Fruit fly (Drosophila melanogaster) whole organism, embryonic: ENCODE results near the gene Snx27.

ENCODE experiments used
- ATbp ChIP-seq: fragments of 200-800 bp; sonication (Bioruptor generic); optimal IDR thresholded peaks from 2 replicates; lab custom pipeline; 2017; ENCODE audit warnings: missing biosample characterization, mild to moderate bottlenecking, missing genetic modification characterization, missing genetic modification reagents
- Awh ChIP-seq: fragments of 200-800 bp; sonication (Bioruptor generic); IDR thresholded peaks from 2 replicates; pipeline ENCODE4, ENCODE4 v1.3.6; 2022; ENCODE audit warnings: missing biosample characterization, missing genetic modification characterization
- Bgb ChIP-seq: fragments of 200-800 bp; sonication (Bioruptor generic); IDR thresholded peaks from 2 replicates; pipeline ENCODE4 v1.3.6; 2022; ENCODE audit warnings: missing biosample characterization, missing genetic modification characterization; ENCODE audit not compliant: partially characterized antibody
- CG10565 ChIP-seq: fragments of 200-800 bp; sonication (Bioruptor generic); optimal IDR thresholded peaks from 3 replicates; lab custom pipeline; 2016; ENCODE audit warnings: missing biosample characterization, mild to moderate bottlenecking, missing genetic modification characterization
- CG11085 ChIP-seq: fragments of 200-800 bp; sonication (Bioruptor generic); IDR thresholded peaks from 2 replicates; pipeline ENCODE4 v1.3.6; 2022; ENCODE audit warnings: missing biosample characterization, missing genetic modification characterization
- CG11695 ChIP-seq: fragments of 200-800 bp; sonication (Bioruptor generic); IDR thresholded peaks from 3 replicates; pipeline ENCODE4 v1.3.6; 2022; ENCODE audit warnings: missing biosample characterization, missing genetic modification characterization
- CG12219 ChIP-seq: fragments of 200-800 bp; sonication (Bioruptor generic); optimal IDR thresholded peaks from 3 replicates; lab custom pipeline; 2018; ENCODE audit warnings: missing biosample characterization, mild to moderate bottlenecking, missing genetic modification characterization
- CG14710 ChIP-seq: fragments of 200-800 bp; sonication (Bioruptor generic); optimal IDR thresholded peaks from 3 replicates; lab custom pipeline; 2019; ENCODE audit warnings: missing biosample characterization, mild to moderate bottlenecking, missing genetic modification characterization, moderate library complexity
- CG15696 ChIP-seq: fragments of 200-800 bp; sonication (Bioruptor generic); optimal IDR thresholded peaks from 2 replicates; lab custom pipeline; 2019; ENCODE audit warnings: missing biosample characterization, mild to moderate bottlenecking, missing genetic modification characterization, moderate library complexity
- CG1647 ChIP-seq: fragments of 200-800 bp; sonication (Bioruptor generic); optimal IDR thresholded peaks from 3 replicates; lab custom pipeline; 2016; ENCODE audit warnings: missing biosample characterization, missing genetic modification characterization
- CG17328 ChIP-seq: fragments of 200-800 bp; sonication (Bioruptor generic); IDR thresholded peaks from 2 replicates; pipeline ENCODE4 v1.3.6; 2022; ENCODE audit warnings: missing biosample characterization, missing genetic modification characterization
- CG18011 ChIP-seq: fragments of 200-800 bp; sonication (Bioruptor generic); optimal IDR thresholded peaks from 2 replicates; lab custom pipeline; 2017; ENCODE audit warnings: missing biosample characterization, missing genetic modification characterization, mild to moderate bottlenecking, moderate library complexity, missing genotype
- CG18599 ChIP-seq: fragments of 200-800 bp; sonication (Bioruptor generic); optimal IDR thresholded peaks from 3 replicates; lab custom pipeline; 2017; ENCODE audit warnings: missing biosample characterization, missing genetic modification characterization, mild to moderate bottlenecking, moderate library complexity, missing genetic modification reagents
- CG2678 ChIP-seq: fragments of 200-800 bp; sonication (Bioruptor generic); optimal IDR thresholded peaks from 3 replicates; lab custom pipeline; 2019; ENCODE audit warnings: missing biosample characterization, mild to moderate bottlenecking, missing genetic modification characterization, moderate library complexity
- CG3163 ChIP-seq: fragments of 200-800 bp; sonication (Bioruptor generic); optimal IDR thresholded peaks from 3 replicates; lab custom pipeline; 2016; ENCODE audit warnings: missing biosample characterization, missing genetic modification characterization
- CG8089 ChIP-seq: fragments of 200-800 bp; sonication (Bioruptor generic); optimal IDR thresholded peaks from 3 replicates; lab custom pipeline; 2016; ENCODE audit warnings: missing biosample characterization, missing genetic modification characterization
- CG8478 ChIP-seq: fragments of >200 bp; optimal IDR thresholded peaks from 2 replicates; lab custom pipeline; 2018
- CoRest ChIP-seq: fragments of 200-800 bp; sonication (Bioruptor generic); optimal IDR thresholded peaks from 3 replicates; lab custom pipeline; 2018; ENCODE audit warnings: missing biosample characterization, mild to moderate bottlenecking, missing genetic modification characterization, moderate library complexity
- E2f1 ChIP-seq: fragments of 200-800 bp; sonication (Bioruptor generic); IDR thresholded peaks from 2 replicates; pipeline ENCODE4 v1.3.6; 2022; ENCODE audit warnings: missing biosample characterization, missing genetic modification characterization
- H15 ChIP-seq: fragments of 200-800 bp; sonication (Bioruptor generic); IDR thresholded peaks from 3 replicates; pipeline ENCODE4 v1.3.6; 2022; ENCODE audit warnings: missing biosample characterization, missing genetic modification characterization
- Mes4 ChIP-seq: fragments of 200-800 bp; sonication (Bioruptor generic); optimal IDR thresholded peaks from 2 replicates; lab custom pipeline; 2016; ENCODE audit warnings: missing biosample characterization, missing genetic modification characterization
- Oli ChIP-seq: fragments of 200-800 bp; sonication (Bioruptor generic); optimal IDR thresholded peaks from 2 replicates; lab custom pipeline; 2018; ENCODE audit warnings: missing biosample characterization, mild to moderate bottlenecking, missing genetic modification characterization, moderate library complexity
- Sox102F ChIP-seq: fragments of 200-800 bp; sonication (Bioruptor generic); optimal IDR thresholded peaks from 2 replicates; lab custom pipeline; 2018; ENCODE audit warnings: missing biosample characterization, mild to moderate bottlenecking, missing genetic modification characterization, moderate library complexity
- Trl ChIP-seq, 3 experiments: fragments of >200 bp in 2 of 3; fragments of 200-800 bp in 1 of 3; sonication (Bioruptor generic) in 1 of 3; optimal IDR thresholded peaks; 2 replicates in 1 of 3; 3 replicates in 2 of 3; lab custom pipeline; 2016 to 2017; ENCODE audit warnings: missing biosample characterization in 1 of 3, missing genetic modification characterization in 1 of 3
- Xbp1 ChIP-seq: fragments of 200-800 bp; sonication (Bioruptor generic); optimal IDR thresholded peaks from 3 replicates; lab custom pipeline; 2016; ENCODE audit warnings: missing biosample characterization, mild to moderate bottlenecking, missing genetic modification characterization
- br ChIP-seq: fragments of >200 bp; optimal IDR thresholded peaks from 2 replicates; lab custom pipeline; 2017
- bsh ChIP-seq, 2 experiments: fragments of 200-800 bp; sonication (Bioruptor generic); optimal IDR thresholded peaks; 2 replicates each; lab custom pipeline; 2017 to 2018; ENCODE audit warnings: mild to moderate bottlenecking in 2 of 2, missing biosample characterization in 2 of 2, missing genetic modification characterization in 2 of 2, moderate library complexity in 1 of 2
- cas ChIP-seq: fragments of 200-800 bp; sonication (Bioruptor generic); IDR thresholded peaks from 2 replicates; pipeline ENCODE4 v1.3.6; 2022; ENCODE audit warnings: missing biosample characterization, missing genetic modification characterization
- emc ChIP-seq: fragments of 200-800 bp; sonication (Bioruptor generic); optimal IDR thresholded peaks from 2 replicates; lab custom pipeline; 2016; ENCODE audit warnings: missing biosample characterization, missing genetic modification characterization
- ems ChIP-seq: fragments of 200-800 bp; sonication (Bioruptor generic); optimal IDR thresholded peaks from 3 replicates; lab custom pipeline; 2016; ENCODE audit warnings: missing biosample characterization, missing genetic modification characterization
- en ChIP-seq: fragments of 200-800 bp; sonication (Bioruptor generic); optimal IDR thresholded peaks from 2 replicates; lab custom pipeline; 2016; ENCODE audit warnings: missing biosample characterization, missing genetic modification characterization
- fru ChIP-seq: fragments of >200 bp; optimal IDR thresholded peaks from 2 replicates; lab custom pipeline; 2017
- gfzf ChIP-seq: fragments of 200-800 bp; sonication (Bioruptor generic); optimal IDR thresholded peaks from 2 replicates; lab custom pipeline; 2016; ENCODE audit warnings: missing biosample characterization, mild to moderate bottlenecking, missing genetic modification characterization, moderate library complexity
- grau ChIP-seq: fragments of 200-800 bp; optimal IDR thresholded peaks from 3 replicates; lab custom pipeline; 2019; ENCODE audit warnings: missing biosample characterization, mild to moderate bottlenecking, missing genetic modification characterization, moderate library complexity
- grn ChIP-seq: fragments of 200-800 bp; sonication (Bioruptor generic); optimal IDR thresholded peaks from 3 replicates; lab custom pipeline; 2017; ENCODE audit warnings: missing biosample characterization, missing genetic modification characterization
- hbn ChIP-seq: fragments of 200-800 bp; sonication (Bioruptor generic); IDR thresholded peaks from 2 replicates; pipeline ENCODE4 v1.3.6; 2022; ENCODE audit warnings: missing biosample characterization, missing genetic modification characterization; ENCODE audit not compliant: partially characterized antibody
- inv ChIP-seq: fragments of 200-800 bp; sonication (Bioruptor generic); IDR thresholded peaks from 2 replicates; pipeline ENCODE4 v1.3.6; 2022; ENCODE audit warnings: missing biosample characterization, missing genetic modification characterization; ENCODE audit not compliant: partially characterized antibody
- klu ChIP-seq: fragments of 200-800 bp; sonication (Bioruptor generic); IDR thresholded peaks from 2 replicates; pipeline ENCODE4 v1.3.6; 2022; ENCODE audit warnings: missing biosample characterization, missing genetic modification characterization
- knrl ChIP-seq: fragments of 200-800 bp; sonication (Bioruptor generic); IDR thresholded peaks from 3 replicates; pipeline ENCODE4 v1.3.6; 2022; ENCODE audit warnings: missing biosample characterization, missing genetic modification characterization; ENCODE audit not compliant: partially characterized antibody
- mirr ChIP-seq: fragments of 200-800 bp; sonication (Bioruptor generic); optimal IDR thresholded peaks from 3 replicates; lab custom pipeline; 2018; ENCODE audit warnings: missing biosample characterization, mild to moderate bottlenecking, missing genetic modification characterization
- nerfin-2 ChIP-seq: fragments of 200-800 bp; sonication (Bioruptor generic); IDR thresholded peaks from 2 replicates; pipeline ENCODE4 v1.3.6; 2022; ENCODE audit warnings: missing biosample characterization, missing genetic modification characterization; ENCODE audit not compliant: partially characterized antibody
- pros ChIP-seq: fragments of 200-800 bp; sonication (Bioruptor generic); optimal IDR thresholded peaks from 3 replicates; lab custom pipeline; 2019; ENCODE audit warnings: missing biosample characterization, mild to moderate bottlenecking, missing genetic modification characterization, moderate library complexity
- rib ChIP-seq: fragments of 200-800 bp; sonication (Bioruptor generic); IDR thresholded peaks from 2 replicates; pipeline ENCODE4 v1.3.6; 2022; ENCODE audit warnings: missing biosample characterization, missing genetic modification characterization
- sens-2 ChIP-seq: fragments of 200-800 bp; sonication (Bioruptor generic); IDR thresholded peaks from 2 replicates; pipeline ENCODE4 v1.3.6; 2022; ENCODE audit warnings: missing biosample characterization, missing genetic modification characterization
- slbo ChIP-seq: fragments of 200-800 bp; sonication (Bioruptor generic); IDR thresholded peaks from 2 replicates; pipeline ENCODE4 v1.3.6; 2022; ENCODE audit warnings: missing biosample characterization, missing genetic modification characterization
- sob ChIP-seq: fragments of 200-800 bp; sonication (Bioruptor generic); IDR thresholded peaks from 2 replicates; pipeline ENCODE4 v1.3.6; 2022; ENCODE audit warnings: missing biosample characterization, missing genetic modification characterization
- tna ChIP-seq: fragments of 200-800 bp; sonication (Bioruptor generic); IDR thresholded peaks from 2 replicates; pipeline ENCODE4 v1.3.6; 2022; ENCODE audit warnings: missing biosample characterization, missing genetic modification characterization; ENCODE audit not compliant: partially characterized antibody
- ttk ChIP-seq: fragments of 200-800 bp; sonication (Bioruptor generic); IDR thresholded peaks from 2 replicates; pipeline ENCODE4 v2.1.2; 2022; ENCODE audit warnings: missing biosample characterization, missing genetic modification characterization
- unc-4 ChIP-seq: fragments of 200-800 bp; sonication (Bioruptor generic); IDR thresholded peaks from 2 replicates; pipeline ENCODE4 v1.3.6; 2022; ENCODE audit warnings: missing biosample characterization, missing genetic modification characterization; ENCODE audit not compliant: partially characterized antibody
- wor ChIP-seq: fragments of 200-800 bp; sonication (Bioruptor generic); IDR thresholded peaks from 2 replicates; pipeline ENCODE4 v1.3.6; 2022; ENCODE audit warnings: missing biosample characterization, missing genetic modification characterization
- zen2 ChIP-seq: fragments of 200-800 bp; sonication (Bioruptor generic); IDR thresholded peaks from 3 replicates; pipeline ENCODE4 v1.3.6; 2022; ENCODE audit warnings: missing biosample characterization, missing genetic modification characterization; ENCODE audit not compliant: partially characterized antibody

Gene Snx27

dm6 chrX:5705899-5706312 is 31.9 kb downstream of the Snx27 start (continued):
- TF ChIP-seq grn (GFP tag; lab: Kevin White, UChicago) (peak; percentile 66), Trl (optimal IDR thresholded peaks at IDR 0.05; lab: Kevin White, UChicago) (no peak), Trl (GFP tag; optimal IDR thresholded peaks at IDR 0.05; lab: Kevin White, UChicago) (peak; percentile 56), Xbp1 (GFP tag; lab: Kevin White, UChicago) (peak; percentile 76), H15 (GFP tag; lab: Robert Waterston, UW) (peak; percentile 88), CG2678 (peak; percentile 90), CG15696 (tag; lab: Kevin White, UChicago) (peak; percentile 44), Awh (GFP tag; lab: Robert Waterston, UW) (peak; percentile 93), CG1647 (GFP tag; lab: Kevin White, UChicago) (peak; percentile 68), br (lab: Kevin White, UChicago) (no peak), CG3163 (no peak), CoRest (tag; lab: Kevin White, UChicago) (peak; percentile 82), knrl (no peak), CG8478 (lab: Kevin White, UChicago) (no peak), inv (GFP tag; lab: Robert Waterston, UW) (no peak), sens-2 (GFP tag; lab: Robert Waterston, UW) (peak; percentile 42; the same call in 1 of the 2 replicates), tna (GFP tag; lab: Robert Waterston, UW) (no peak), grau (tag; lab: Kevin White, UChicago) (peak; percentile 81), Bgb (no peak), CG8089 (peak; percentile 13), CG18011 (GFP tag; lab: Kevin White, UChicago) (peak; percentile 38), Oli (tag; lab: Kevin White, UChicago) (peak; percentile 82), slbo (GFP tag; lab: Robert Waterston, UW) (peak; percentile 89), emc (peak; percentile 47), klu (GFP tag; lab: Robert Waterston, UW) (peak; percentile 90), ems (GFP tag; lab: Kevin White, UChicago) (peak; percentile 71), nerfin-2 (GFP tag; lab: Robert Waterston, UW) (no peak), wor (GFP tag; lab: Robert Waterston, UW) (peak; percentile 69), en (GFP tag; lab: Kevin White, UChicago) (no peak), Mes4 (no peak), bsh (GFP tag; optimal IDR thresholded peaks at IDR 0.05; lab: Kevin White, UChicago) (peak in 1 of 2 experiments; percentile 61), CG11695 (peak; percentile 90), E2f1 (GFP tag; lab: Robert Waterston, UW) (peak; percentile 88), CG18599 (peak; percentile 94), hbn (no peak), CG17328 (GFP tag; lab: Robert Waterston, UW) (peak; percentile 77), cas (GFP tag; lab: Robert Waterston, UW) (peak; percentile 84), CG14710 (peak; percentile 48), gfzf (GFP tag; lab: Kevin White, UChicago) (no peak), CG12219 (peak; percentile 67), ATbp (GFP tag; lab: Kevin White, UChicago) (peak; percentile 85), Sox102F (GFP tag; lab: Kevin White, UChicago) (peak; percentile 88), fru (lab: Kevin White, UChicago) (no peak), ttk (GFP tag; lab: Robert Waterston, UW) (peak; percentile 88), CG11085 (GFP tag; lab: Robert Waterston, UW) (peak; percentile 88), rib (GFP tag; lab: Robert Waterston, UW) (peak; percentile 90), zen2 (no peak), mirr (GFP tag; lab: Kevin White, UChicago) (peak; percentile 21), pros (no peak), CG10565 (GFP tag; lab: Kevin White, UChicago) (no peak), unc-4 (GFP tag; lab: Robert Waterston, UW) (no peak), sob (GFP tag; lab: Robert Waterston, UW) (peak; percentile 92)
